Fruit fly (Drosophila melanogaster) Kc167 (cell line): ENCODE measurements around the gene Glut4EF.

Experiments used
- Myc ChIP-seq: fragments of >200 bp; optimal IDR thresholded peaks from 2 replicates; lab custom pipeline; 2017; ENCODE audit warnings: missing external identifiers
- Sin3A ChIP-seq: fragments of >200 bp; optimal IDR thresholded peaks from 2 replicates; lab custom pipeline; 2018; ENCODE audit warnings: missing external identifiers
- h ChIP-seq: fragments of >200 bp; optimal IDR thresholded peaks from 3 replicates; lab custom pipeline; 2018; ENCODE audit warnings: missing external identifiers
- insv ChIP-seq: fragments of >200 bp; optimal IDR thresholded peaks from 3 replicates; lab custom pipeline; 2018; ENCODE audit warnings: missing external identifiers
- ttk ChIP-seq: sonication (Bioruptor generic); optimal IDR thresholded peaks from 2 replicates; lab custom pipeline; 2017; ENCODE audit warnings: missing external identifiers

- no peak for TF ChIP-seq h (lab: Kevin White, UChicago)
- no peak for TF ChIP-seq ttk (lab: Kevin White, UChicago)
- TF ChIP-seq Sin3A (lab: Kevin White, UChicago), result no peak
- no peak for TF ChIP-seq Myc
- TF ChIP-seq insv (lab: Kevin White, UChicago), result no peak
These were observed 17.0 kb downstream of the Glut4EF start for dm6 chr3R:9891527-9891926.
